Worm (Caenorhabditis elegans) whole organism, midembryonic: ENCODE data around the gene ins-21.

ENCODE experiments used
- T22C8.4 ChIP-seq: fragments of 200-800 bp; sonication (Bioruptor generic); IDR thresholded peaks from 2 replicates; pipeline ENCODE4 v1.3.6; 2022; ENCODE audit warnings: missing genetic modification characterization, missing compliant biosample characterization
- flt-1 ChIP-seq: fragments of 200-800 bp; sonication (Bioruptor generic); IDR thresholded peaks from 2 replicates; pipeline ENCODE4 v1.3.6; 2022; ENCODE audit warnings: missing genetic modification characterization, missing compliant biosample characterization
- klf-2 ChIP-seq: fragments of 200-800 bp; sonication (Bioruptor generic); conservative IDR thresholded peaks from 2 replicates; pipeline ENCODE4 v1.3.6; 2022; ENCODE audit warnings: missing genetic modification reagents, missing genetic modification characterization, missing compliant biosample characterization
- med-1 ChIP-seq: sonication (generic microtip); optimal IDR thresholded peaks from 2 replicates; lab custom pipeline; 2017; ENCODE audit warnings: missing genetic modification characterization, mild to moderate bottlenecking, missing compliant biosample characterization, antibody characterized with exemption, missing genetic modification reagents; ENCODE audit not compliant: insufficient read depth
- ref-1 ChIP-seq: fragments of 200-800 bp; sonication (Bioruptor generic); conservative IDR thresholded peaks from 2 replicates; pipeline ENCODE4 v1.3.6; 2022; ENCODE audit warnings: missing genetic modification reagents, missing genetic modification characterization, missing compliant biosample characterization
- tab-1 ChIP-seq: fragments of 200-800 bp; sonication (Bioruptor generic); IDR thresholded peaks from 2 replicates; pipeline ENCODE4 v1.3.6; 2022; ENCODE audit warnings: missing genetic modification characterization, missing compliant biosample characterization
- ztf-23 ChIP-seq: fragments of 200-800 bp; sonication (Bioruptor generic); IDR thresholded peaks from 2 replicates; pipeline ENCODE4 v1.3.6; 2022; ENCODE audit warnings: missing genetic modification reagents, missing genetic modification characterization, missing compliant biosample characterization

- TF ChIP-seq ztf-23 (GFP tag; lab: Robert Waterston, UW) (no peak), flt-1 (no peak), tab-1 (GFP tag; lab: Robert Waterston, UW) (no peak), ref-1 (GFP tag; lab: Robert Waterston, UW) (no peak), T22C8.4 (GFP tag; lab: Robert Waterston, UW) (no peak), med-1 (GFP tag; lab: Kevin White, UChicago) (no peak), klf-2 (no peak)
Observed at ce11 chrIII:10056033-10056432, 32.5 kb downstream of the ins-21 start, which contains the start of gene T16G12.10.
